Worm (Caenorhabditis elegans): ENCODE results near the gene F07G6.8.

- TF ChIP-seq ceh-36 (tag; optimal IDR thresholded peaks at IDR 0.05) (no peak), tbx-11 (GFP tag; IDR thresholded peaks at IDR 0.05) (no peak), flt-1 (GFP tag; IDR thresholded peaks at IDR 0.05) (no peak), F13C5.2 (tag; optimal IDR thresholded peaks at IDR 0.05) (no peak)
Measured at ce11 chrX:1737606-1738005, 17.3 kb upstream of the F07G6.8 start, which contains the start of gene F07G6.10.

Data from whole organism, early embryonic.